Fruit fly (Drosophila melanogaster): ENCODE measurements around the gene jvl.

- peak; percentile 98 for TF ChIP-seq CG15336 (GFP tag; IDR thresholded peaks at IDR 0.05)
- peak; percentile 95 for TF ChIP-seq Eip93F (GFP tag; optimal IDR thresholded peaks at IDR 0.05)
- peak; percentile 96 for TF ChIP-seq Lpt (GFP tag; optimal IDR thresholded peaks at IDR 0.05)
- peak; percentile 98 for TF ChIP-seq CG10631 (GFP tag; optimal IDR thresholded peaks at IDR 0.05)
Measured at dm6 chr3R:14737894-14738860, 3.2 kb upstream of the jvl start.

Measured in whole organism, prepupa.